Worm (Caenorhabditis elegans) whole organism, L4 larva: Measurements from ENCODE around the gene Y62E10A.13.
"Not testable (repeated sequence)": the region's sequence is repeated elsewhere in the genome, so short reads cannot be mapped to it uniquely, and the experiment has no call there.

Source experiments
- D1046.2 ChIP-seq: fragments of 200-800 bp; sonication (Bioruptor generic); IDR thresholded peaks from 2 replicates; pipeline ENCODE4 v1.3.6; 2022; ENCODE audit warnings: missing genetic modification characterization, missing compliant biosample characterization
- F49E8.2 ChIP-seq: sonication (generic microtip); optimal IDR thresholded peaks from 2 replicates; lab custom pipeline; 2016; ENCODE audit warnings: missing compliant biosample characterization, mild to moderate bottlenecking, missing genetic modification characterization, borderline replicate concordance
- R02D3.7 ChIP-seq: fragments of 150-350 bp; sonication (generic microtip); optimal IDR thresholded peaks from 3 replicates; lab custom pipeline; 2014; ENCODE audit warnings: missing biosample characterization, missing genetic modification characterization
- T26A8.4 ChIP-seq: fragments of 200-800 bp; sonication (Bioruptor generic); IDR thresholded peaks from 2 replicates; pipeline ENCODE4 v1.3.6; 2022; ENCODE audit warnings: missing genetic modification characterization, missing compliant biosample characterization
- Y48G9A.11 ChIP-seq: fragments of 200-800 bp; sonication (Bioruptor generic); IDR thresholded peaks from 2 replicates; pipeline ENCODE4 v1.3.6; 2022; ENCODE audit warnings: missing genetic modification reagents, missing genetic modification characterization, missing compliant biosample characterization
- arid-1 ChIP-seq: fragments of 200-800 bp; sonication (Bioruptor generic); conservative IDR thresholded peaks from 2 replicates; pipeline ENCODE4 v1.3.6; 2022; ENCODE audit warnings: missing genetic modification reagents, missing genetic modification characterization, missing compliant biosample characterization
- attf-4 ChIP-seq: sonication (generic microtip); optimal IDR thresholded peaks from 3 replicates; lab custom pipeline; 2017; ENCODE audit warnings: missing biosample characterization, missing genetic modification characterization
- ceh-82 ChIP-seq: sonication (generic microtip); optimal IDR thresholded peaks from 2 replicates; lab custom pipeline; 2017; ENCODE audit warnings: missing biosample characterization, missing genetic modification characterization
- daf-16 ChIP-seq, 3 experiments: sonication (generic microtip); optimal IDR thresholded peaks; 2 replicates each; lab custom pipeline; 2016 to 2017; ENCODE audit warnings: missing genetic modification characterization in 3 of 3, missing genetic modification reagents in 3 of 3, mild to moderate bottlenecking in 2 of 3, missing compliant biosample characterization in 2 of 3, missing biosample characterization in 1 of 3, moderate library complexity in 1 of 3
- dmd-6 ChIP-seq: fragments of 200-800 bp; sonication (Bioruptor generic); IDR thresholded peaks from 2 replicates; pipeline ENCODE4 v1.3.6; 2022; ENCODE audit warnings: missing genetic modification reagents, missing genetic modification characterization, missing compliant biosample characterization
- egl-43 ChIP-seq: fragments of 200-800 bp; sonication (Bioruptor generic); IDR thresholded peaks from 2 replicates; pipeline ENCODE4 v1.3.6; 2022; ENCODE audit warnings: missing genetic modification reagents, missing genetic modification characterization, missing compliant biosample characterization
- hmg-1.1 ChIP-seq: fragments of 200-800 bp; sonication (Bioruptor generic); IDR thresholded peaks from 2 replicates; pipeline ENCODE4 v1.3.6; 2022; ENCODE audit warnings: missing genetic modification reagents, missing genetic modification characterization, missing compliant biosample characterization
- jun-1 ChIP-seq: fragments of 150-350 bp; optimal IDR thresholded peaks from 2 replicates; lab custom pipeline; 2014; ENCODE audit warnings: missing biosample characterization, missing genetic modification reagents, missing genetic modification characterization
- lim-7 ChIP-seq: fragments of 200-800 bp; sonication (Bioruptor generic); IDR thresholded peaks from 2 replicates; pipeline ENCODE4 v1.3.6; 2022; ENCODE audit warnings: missing genetic modification characterization, missing compliant biosample characterization
- lin-1 ChIP-seq: fragments of 200-800 bp; sonication (Bioruptor generic); IDR thresholded peaks from 2 replicates; pipeline ENCODE4 v1.3.6; 2022; ENCODE audit warnings: missing genetic modification reagents, missing genetic modification characterization, missing compliant biosample characterization
- lin-38 ChIP-seq: fragments of 200-800 bp; sonication (Bioruptor generic); IDR thresholded peaks from 2 replicates; pipeline ENCODE4 v1.3.6; 2022; ENCODE audit warnings: missing genetic modification reagents, missing genetic modification characterization, missing compliant biosample characterization
- lir-3 ChIP-seq: sonication (generic microtip); optimal IDR thresholded peaks from 2 replicates; lab custom pipeline; 2016; ENCODE audit warnings: mild to moderate bottlenecking, missing genetic modification characterization, missing compliant biosample characterization
- madf-9 ChIP-seq: fragments of 200-800 bp; sonication (Bioruptor generic); conservative IDR thresholded peaks from 2 replicates; pipeline ENCODE4 v1.3.6; 2022; ENCODE audit warnings: missing genetic modification reagents, missing genetic modification characterization, missing compliant biosample characterization
- mep-1 ChIP-seq: fragments of 150-350 bp; sonication (generic microtip); optimal IDR thresholded peaks from 3 replicates; lab custom pipeline; 2014; ENCODE audit warnings: missing biosample characterization, missing genetic modification characterization
- mes-2 ChIP-seq: sonication (generic microtip); optimal IDR thresholded peaks from 2 replicates; lab custom pipeline; 2016; ENCODE audit warnings: missing genotype, mild to moderate bottlenecking, missing genetic modification characterization, missing compliant biosample characterization; ENCODE audit not compliant: poor library complexity, severe bottlenecking
- nhr-10 ChIP-seq: fragments of 150-350 bp; optimal IDR thresholded peaks from 2 replicates; lab custom pipeline; 2014; ENCODE audit warnings: missing biosample characterization, missing genetic modification characterization
- nhr-237 ChIP-seq: sonication (generic microtip); optimal IDR thresholded peaks from 2 replicates; lab custom pipeline; 2017; ENCODE audit warnings: missing biosample characterization, missing genetic modification characterization
- nhr-28 ChIP-seq: fragments of 150-350 bp; optimal IDR thresholded peaks from 2 replicates; lab custom pipeline; 2014; ENCODE audit warnings: missing biosample characterization, missing genetic modification characterization
- nhr-42 ChIP-seq: fragments of 200-800 bp; sonication (Bioruptor generic); IDR thresholded peaks from 2 replicates; pipeline ENCODE4 v1.3.6; 2022; ENCODE audit warnings: missing genetic modification characterization, missing compliant biosample characterization
- nhr-48 ChIP-seq: sonication (generic microtip); optimal IDR thresholded peaks from 2 replicates; lab custom pipeline; 2016; ENCODE audit warnings: mild to moderate bottlenecking, missing genetic modification characterization, missing compliant biosample characterization
- pha-4 ChIP-seq, 2 experiments: fragments of 150-350 bp in 1 of 2; fragments of 200-800 bp in 1 of 2; sonication (Bioruptor generic) in 1 of 2; IDR thresholded peaks in 1 of 2; optimal IDR thresholded peaks in 1 of 2; 2 replicates each; pipeline versions ENCODE4 v1.3.6 to Lab custom; 2014 to 2022; ENCODE audit warnings: missing genetic modification characterization in 2 of 2, missing genetic modification reagents in 2 of 2, missing biosample characterization in 1 of 2, missing compliant biosample characterization in 1 of 2
- rbr-2 ChIP-seq: sonication (generic microtip); optimal IDR thresholded peaks from 2 replicates; lab custom pipeline; 2016; ENCODE audit warnings: missing genotype, missing genetic modification characterization, missing compliant biosample characterization
- saeg-2 ChIP-seq: fragments of 200-800 bp; sonication (Bioruptor generic); IDR thresholded peaks from 2 replicates; pipeline ENCODE4 v1.3.6; 2022; ENCODE audit warnings: missing genetic modification reagents, missing genetic modification characterization, missing compliant biosample characterization
- set-16 ChIP-seq: fragments of 200-800 bp; sonication (Bioruptor generic); IDR thresholded peaks from 2 replicates; pipeline ENCODE4 v1.3.6; 2022; ENCODE audit warnings: missing genetic modification reagents, missing genetic modification characterization, missing compliant biosample characterization
- snpc-1.2 ChIP-seq: fragments of 200-800 bp; sonication (Bioruptor generic); IDR thresholded peaks from 2 replicates; pipeline ENCODE4 v1.3.6; 2022; ENCODE audit warnings: missing genetic modification reagents, missing genetic modification characterization, missing compliant biosample characterization
- snpc-4 ChIP-seq: fragments of 150-350 bp; optimal IDR thresholded peaks from 2 replicates; lab custom pipeline; 2014; ENCODE audit warnings: missing biosample characterization, missing genetic modification characterization
- spr-3 ChIP-seq: fragments of 200-800 bp; sonication (Bioruptor generic); optimal IDR thresholded peaks from 2 replicates; lab custom pipeline; 2018; ENCODE audit warnings: mild to moderate bottlenecking, missing genetic modification characterization, missing compliant biosample characterization
- tra-1 ChIP-seq: fragments of 200-800 bp; sonication (Bioruptor generic); IDR thresholded peaks from 2 replicates; pipeline ENCODE4 v1.3.6; 2022; ENCODE audit warnings: missing genetic modification reagents, missing genetic modification characterization, missing compliant biosample characterization
- unc-130 ChIP-seq: sonication (generic microtip); optimal IDR thresholded peaks from 2 replicates; lab custom pipeline; 2016; ENCODE audit warnings: missing genetic modification reagents, missing genetic modification characterization, missing compliant biosample characterization
- unc-62 ChIP-seq, 3 experiments: fragments of 150-350 bp in 1 of 3; sonication (generic microtip); optimal IDR thresholded peaks in 2 of 3; peaks in 1 of 3; 1 replicate in 1 of 3; 2 replicates in 2 of 3; lab custom pipeline; 2014 to 2017; ENCODE audit warnings: missing biosample characterization in 3 of 3, missing genetic modification characterization in 3 of 3, missing genetic modification reagents in 3 of 3, missing genotype in 1 of 3
- vab-7 ChIP-seq: fragments of 200-800 bp; sonication (Bioruptor generic); IDR thresholded peaks from 2 replicates; pipeline ENCODE4 v1.3.6; 2022; ENCODE audit warnings: missing genetic modification reagents, missing genetic modification characterization, missing compliant biosample characterization
- ztf-7 ChIP-seq: fragments of 150-350 bp; optimal IDR thresholded peaks from 2 replicates; lab custom pipeline; 2014; ENCODE audit warnings: missing biosample characterization, missing genetic modification characterization

Gene Y62E10A.13

DNA sequence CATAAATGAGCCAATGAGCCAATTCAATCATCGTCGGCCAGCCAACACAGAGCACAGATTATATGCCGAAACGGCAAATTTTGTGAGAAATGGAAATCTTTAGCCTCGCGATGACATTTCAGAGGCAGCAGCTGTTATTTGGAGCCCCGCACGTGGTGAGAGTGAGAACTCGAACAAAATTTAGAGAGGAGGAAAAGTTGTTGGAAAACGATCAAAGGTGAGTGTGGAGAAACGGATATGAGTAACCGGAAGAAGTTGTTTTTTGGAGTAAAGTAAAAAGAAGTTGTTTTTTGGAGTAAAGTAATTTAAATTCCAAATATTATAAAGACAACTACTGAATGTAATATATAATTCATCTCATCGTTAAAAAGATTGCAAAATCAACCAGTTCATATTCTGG, at the start of gene Y62E10A.13:
Gene Y62E10A.13, minus strand, starts transcription at position 326 of the 400 bp plus-strand sequence.
- TF ChIP-seq lin-38 (GFP tag; lab: Robert Waterston, UW) = peak; percentile 42; the same call in 1 of the 2 replicates
- peak; percentile 9 for TF ChIP-seq F49E8.2 (tag; lab: Kevin White, UChicago)
- TF ChIP-seq mes-2 (tag; lab: Kevin White, UChicago) = no peak
- TF ChIP-seq, all 104 proteins: peak for 2

DNA sequence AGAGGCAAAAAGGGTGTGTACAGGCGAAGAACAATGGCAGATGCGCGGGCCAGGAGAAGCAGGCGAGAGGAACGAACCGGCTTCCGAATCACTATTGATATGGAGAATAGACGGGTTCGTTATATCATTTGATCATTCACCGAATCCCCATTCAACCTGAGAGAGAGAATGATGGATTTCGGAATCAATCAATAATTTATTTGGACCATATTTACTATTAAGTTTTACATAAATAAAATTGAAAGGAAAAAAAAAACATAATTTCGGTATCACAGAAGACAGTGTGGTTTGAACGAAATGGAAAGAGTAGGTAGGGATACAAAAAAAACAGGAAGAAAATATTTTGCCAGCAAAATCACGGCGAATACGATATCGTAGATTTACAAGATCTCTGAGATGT, 46.4 kb upstream of the Y62E10A.13 start, which contains the start of gene mam-3:
Gene mam-3, minus strand, starts transcription at position 101 of the 400 bp plus-strand sequence.
- TF ChIP-seq nhr-42 = no peak
- no peak for TF ChIP-seq nhr-237 (tag; lab: Kevin White, UChicago)
- no peak for TF ChIP-seq lir-3
- TF ChIP-seq R02D3.7 = no peak
- no peak for TF ChIP-seq attf-4
- no peak for TF ChIP-seq jun-1 (tag; lab: Kevin White, UChicago)
- no peak for TF ChIP-seq F49E8.2 (tag; lab: Kevin White, UChicago)
- no peak for TF ChIP-seq tra-1 (GFP tag; lab: Robert Waterston, UW)
- no peak for TF ChIP-seq unc-62 (GFP tag; optimal IDR thresholded peaks at IDR 0.05 in 1 of 2; lab: Kevin White, UChicago)
- TF ChIP-seq unc-62 (tag; optimal IDR thresholded peaks at IDR 0.05; lab: Kevin White, UChicago) = no peak

DNA sequence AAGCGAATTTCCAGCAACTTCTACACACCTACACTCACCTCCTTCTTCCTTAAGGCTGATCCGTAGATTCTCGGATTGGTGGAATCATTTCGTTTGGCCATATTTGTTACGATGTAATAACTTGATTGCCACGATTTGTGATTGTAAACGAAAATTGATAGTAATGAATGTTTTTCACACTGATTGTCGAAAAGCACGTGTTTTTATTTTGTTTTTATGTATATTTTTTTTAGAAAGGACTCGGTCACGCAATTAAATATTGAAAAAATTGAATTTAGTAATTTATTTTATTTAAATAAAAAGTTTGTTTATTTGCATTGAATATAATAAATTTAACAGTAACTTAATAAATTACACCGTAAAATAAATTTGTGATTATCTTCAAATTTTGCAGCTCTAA, 35.1 kb upstream of the Y62E10A.13 start, which contains the start of gene K09B11.5:
Gene K09B11.5, minus strand, starts transcription at position 101 of the 400 bp plus-strand sequence.
- not testable (repeated sequence) for TF ChIP-seq spr-3 (GFP tag; lab: Kevin White, UChicago); mes-2 (tag; lab: Kevin White, UChicago); ztf-7 (tag; lab: Kevin White, UChicago)

DNA sequence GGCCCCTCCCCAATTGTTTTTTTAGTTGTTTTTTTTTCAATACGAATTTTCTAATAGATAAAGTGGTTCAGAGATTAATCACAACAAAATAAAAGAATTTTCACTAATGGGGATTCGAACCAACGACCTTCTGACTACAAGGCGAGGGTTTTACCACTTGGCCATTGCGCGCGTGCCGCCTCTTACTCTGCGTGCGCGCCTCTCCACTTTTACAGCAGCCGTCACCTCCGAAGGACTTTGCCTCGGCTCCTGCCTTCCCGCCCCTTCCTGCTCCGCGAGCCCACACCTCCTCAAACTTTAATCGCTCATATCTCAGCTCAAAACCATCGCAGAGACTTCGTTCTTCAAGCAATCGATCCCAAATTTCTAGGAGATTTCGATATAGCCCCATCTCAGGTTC, 31.3 kb upstream of the Y62E10A.13 start:
- TF ChIP-seq arid-1 (GFP tag; lab: Robert Waterston, UW) (peak; percentile 51; the same call in 1 of the 2 replicates), dmd-6 (GFP tag; lab: Robert Waterston, UW) (peak; percentile 49), hmg-1.1 (GFP tag; lab: Robert Waterston, UW) (peak; percentile 68), lin-1 (peak; percentile 25; the same call in 1 of the 2 replicates), vab-7 (GFP tag; lab: Robert Waterston, UW) (peak; percentile 47; the same call in 1 of the 2 replicates), D1046.2 (GFP tag; lab: Robert Waterston, UW) (peak; percentile 79; the same call in 1 of the 2 replicates), lim-7 (peak; percentile 64), snpc-1.2 (GFP tag; lab: Robert Waterston, UW) (peak; percentile 91), nhr-42 (peak; percentile 68; the same call in 1 of the 2 replicates), saeg-2 (GFP tag; lab: Robert Waterston, UW) (0 out of 2 replicates have a peak, but pooled peaks have one; percentile 51), T26A8.4 (GFP tag; lab: Robert Waterston, UW) (peak; percentile 54; the same call in 1 of the 2 replicates), pha-4 (GFP tag; IDR thresholded peaks at IDR 0.05; lab: Robert Waterston, UW) (peak; percentile 56; the same call in 1 of the 2 replicates), set-16 (GFP tag; lab: Robert Waterston, UW) (peak; percentile 93), Y48G9A.11 (0 out of 2 replicates have a peak, but pooled peaks have one; percentile 9), egl-43 (GFP tag; lab: Robert Waterston, UW) (peak; percentile 87), rbr-2 (tag; lab: Kevin White, UChicago) (peak; percentile 5), lin-38 (GFP tag; lab: Robert Waterston, UW) (peak; percentile 71), madf-9 (peak; percentile 43; the same call in 1 of the 2 replicates)
- not testable (repeated sequence) for TF ChIP-seq pha-4 (tag; optimal IDR thresholded peaks at IDR 0.05; lab: Kevin White, UChicago)

DNA sequence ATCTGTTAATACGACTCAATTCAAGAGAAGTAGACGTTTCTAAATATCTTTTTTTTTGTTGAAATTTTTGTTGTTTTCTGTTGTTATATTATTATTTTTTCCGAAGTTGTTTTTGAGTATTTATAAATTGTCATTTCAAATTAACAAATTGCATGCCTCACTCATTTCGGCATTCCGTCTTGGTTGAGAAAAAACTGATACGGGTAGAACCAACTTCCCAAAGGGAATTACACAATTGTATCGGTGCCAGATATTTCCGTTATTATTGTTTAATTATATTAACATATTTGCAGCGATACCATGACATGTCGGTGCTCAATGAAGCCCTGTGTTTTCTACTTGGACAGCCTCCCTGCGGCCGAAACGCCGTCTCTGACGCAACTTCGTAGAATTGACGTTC, 30.4 kb upstream of the Y62E10A.13 start, which contains the start of gene K09B11.4:
Gene K09B11.4, plus strand, starts transcription at position 301 of the 400 bp plus-strand sequence.
- TF ChIP-seq ceh-82 = no peak
- TF ChIP-seq nhr-28 (tag; lab: Kevin White, UChicago) = no peak
- no peak for TF ChIP-seq nhr-48 (tag; lab: Kevin White, UChicago)
- TF ChIP-seq mep-1 (tag; lab: Kevin White, UChicago) = no peak
- TF ChIP-seq nhr-10 (tag; lab: Kevin White, UChicago) = no peak
- no peak for TF ChIP-seq daf-16 (GFP tag; optimal IDR thresholded peaks at IDR 0.05; lab: Kevin White, UChicago)
- TF ChIP-seq daf-16 (tag; optimal IDR thresholded peaks at IDR 0.05; lab: Kevin White, UChicago) = no peak
- no peak for TF ChIP-seq snpc-4
- no peak for TF ChIP-seq unc-130 (GFP tag; lab: Kevin White, UChicago)
